Worm (Caenorhabditis elegans): ENCODE measurements around the gene T17A3.12.

DNA sequence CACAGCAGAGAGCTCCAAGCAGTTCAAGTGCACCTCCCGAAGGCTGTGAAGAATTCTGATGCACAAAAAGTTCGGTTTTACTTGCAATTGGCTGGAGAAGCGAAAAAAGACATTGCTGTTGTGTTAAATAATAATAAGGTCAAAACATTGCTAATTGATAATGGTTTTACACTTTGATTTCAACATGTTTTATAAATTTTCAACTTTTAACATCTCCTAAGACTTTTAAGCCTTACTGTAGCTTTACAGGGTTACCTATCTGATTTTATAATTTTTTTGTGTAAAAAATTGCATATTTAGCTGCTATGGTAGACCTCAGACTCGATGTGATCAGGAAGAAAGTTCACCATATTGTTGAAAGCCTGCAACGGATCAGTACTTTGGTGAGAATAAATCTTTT, 10.8 kb downstream of the T17A3.12 start, which contains the start of gene pals-25:
- TF ChIP-seq lin-15B (tag; optimal IDR thresholded peaks at IDR 0.05) (no peak), nhr-6 (tag; optimal IDR thresholded peaks at IDR 0.05) (no peak), mdt-29 (GFP tag; IDR thresholded peaks at IDR 0.05) (no peak), skn-1 (tag; optimal IDR thresholded peaks at IDR 0.05) (no peak), snpc-4 (tag; optimal IDR thresholded peaks at IDR 0.05) (no peak), zfp-2 (tag; optimal IDR thresholded peaks at IDR 0.05) (no peak), nhr-11 (tag; optimal IDR thresholded peaks at IDR 0.05) (no peak), lir-3 (tag; optimal IDR thresholded peaks at IDR 0.05) (no peak), fkh-10 (GFP tag; optimal IDR thresholded peaks at IDR 0.05) (no peak), Y75B8A.6 (GFP tag; IDR thresholded peaks at IDR 0.05) (no peak), spr-3 (GFP tag; optimal IDR thresholded peaks at IDR 0.05) (no peak)
